Fruit fly (Drosophila melanogaster) whole organism, embryonic: ENCODE results near the gene Gclm.
A peak's percentile ranks its signal among the peaks of the same experiment; 100 is the strongest.

ENCODE experiments used
- CG10431 ChIP-seq: fragments of 200-800 bp; sonication (Bioruptor generic); optimal IDR thresholded peaks from 3 replicates; lab custom pipeline; 2018; ENCODE audit warnings: missing biosample characterization, mild to moderate bottlenecking, missing genetic modification characterization
- CG11504 ChIP-seq: fragments of 200-800 bp; sonication (Bioruptor generic); optimal IDR thresholded peaks from 3 replicates; lab custom pipeline; 2019; ENCODE audit warnings: missing biosample characterization, mild to moderate bottlenecking, missing genetic modification characterization, moderate library complexity
- CG14441 ChIP-seq: fragments of 200-800 bp; sonication (Bioruptor generic); IDR thresholded peaks from 2 replicates; pipeline ENCODE4 v1.3.6; 2022; ENCODE audit warnings: missing biosample characterization, missing genetic modification characterization
- CG14710 ChIP-seq: fragments of 200-800 bp; sonication (Bioruptor generic); optimal IDR thresholded peaks from 3 replicates; lab custom pipeline; 2019; ENCODE audit warnings: missing biosample characterization, mild to moderate bottlenecking, missing genetic modification characterization, moderate library complexity
- CG17186 ChIP-seq: fragments of 200-800 bp; sonication (Bioruptor generic); optimal IDR thresholded peaks from 3 replicates; lab custom pipeline; 2017; ENCODE audit warnings: missing biosample characterization, missing genetic modification reagents, missing genetic modification characterization
- CG17385 ChIP-seq: fragments of 200-800 bp; sonication (Bioruptor generic); optimal IDR thresholded peaks from 3 replicates; lab custom pipeline; 2018; ENCODE audit warnings: missing biosample characterization, mild to moderate bottlenecking, missing genetic modification characterization
- CG18262 ChIP-seq: fragments of 200-800 bp; optimal IDR thresholded peaks from 3 replicates; lab custom pipeline; 2019; ENCODE audit warnings: missing biosample characterization, mild to moderate bottlenecking, missing genetic modification characterization, moderate library complexity
- CG2116 ChIP-seq: fragments of 200-800 bp; sonication (Bioruptor generic); optimal IDR thresholded peaks from 3 replicates; lab custom pipeline; 2018; ENCODE audit warnings: missing biosample characterization, mild to moderate bottlenecking, missing genetic modification characterization
- CG2678 ChIP-seq: fragments of 200-800 bp; sonication (Bioruptor generic); optimal IDR thresholded peaks from 3 replicates; lab custom pipeline; 2019; ENCODE audit warnings: missing biosample characterization, mild to moderate bottlenecking, missing genetic modification characterization, moderate library complexity
- CG2712 ChIP-seq: fragments of 200-800 bp; optimal IDR thresholded peaks from 3 replicates; lab custom pipeline; 2019; ENCODE audit warnings: missing biosample characterization, mild to moderate bottlenecking, missing genetic modification characterization, moderate library complexity
- CG31441 ChIP-seq: fragments of 200-800 bp; sonication (Bioruptor generic); IDR thresholded peaks from 2 replicates; pipeline ENCODE4 v1.3.6; 2022; ENCODE audit warnings: missing biosample characterization, missing genetic modification characterization
- CG3995 ChIP-seq: fragments of 200-800 bp; sonication (Bioruptor generic); optimal IDR thresholded peaks from 3 replicates; lab custom pipeline; 2016; ENCODE audit warnings: missing biosample characterization, missing genetic modification characterization
- CG4730 ChIP-seq: fragments of 200-800 bp; sonication (Bioruptor generic); IDR thresholded peaks from 2 replicates; pipeline ENCODE4 v1.3.6; 2022; ENCODE audit warnings: missing biosample characterization, missing genetic modification characterization
- CG6272 ChIP-seq: fragments of 200-800 bp; sonication (Bioruptor generic); IDR thresholded peaks from 2 replicates; pipeline ENCODE4 v1.3.6; 2022; ENCODE audit warnings: missing biosample characterization, missing genetic modification characterization
- CG6791 ChIP-seq: fragments of 200-800 bp; sonication (Bioruptor generic); IDR thresholded peaks from 3 replicates; pipeline ENCODE4 v1.3.6; 2022; ENCODE audit warnings: missing biosample characterization, missing genetic modification characterization; ENCODE audit not compliant: partially characterized antibody
- CG7839 ChIP-seq: fragments of 200-800 bp; sonication (Bioruptor generic); optimal IDR thresholded peaks from 3 replicates; lab custom pipeline; 2018; ENCODE audit warnings: missing biosample characterization, mild to moderate bottlenecking, missing genetic modification characterization, moderate library complexity
- CG9437 ChIP-seq: fragments of 200-800 bp; sonication (Bioruptor generic); optimal IDR thresholded peaks from 2 replicates; lab custom pipeline; 2018; ENCODE audit warnings: missing biosample characterization, mild to moderate bottlenecking, missing genetic modification characterization
- CG9932 ChIP-seq: fragments of 200-800 bp; sonication (Bioruptor generic); IDR thresholded peaks from 2 replicates; pipeline ENCODE4 v1.3.6; 2022; ENCODE audit warnings: missing biosample characterization, missing genetic modification characterization
- CTCF ChIP-seq: fragments of 200-800 bp; sonication (Bioruptor generic); optimal IDR thresholded peaks from 2 replicates; lab custom pipeline; 2017; ENCODE audit warnings: missing biosample characterization, mild to moderate bottlenecking, missing genetic modification characterization, moderate library complexity
- Dbx ChIP-seq: fragments of 200-800 bp; sonication (Bioruptor generic); IDR thresholded peaks from 3 replicates; pipeline ENCODE4 v1.3.6; 2022; ENCODE audit warnings: missing biosample characterization, missing genetic modification characterization
- Dek ChIP-seq: fragments of 200-800 bp; sonication (Bioruptor generic); optimal IDR thresholded peaks from 3 replicates; lab custom pipeline; 2019; ENCODE audit warnings: missing biosample characterization, mild to moderate bottlenecking, missing genetic modification characterization, moderate library complexity
- Dll ChIP-seq: fragments of 200-800 bp; sonication (Bioruptor generic); IDR thresholded peaks from 4 replicates; pipeline ENCODE4 v1.3.6; 2022; ENCODE audit warnings: missing biosample characterization, missing genetic modification characterization; ENCODE audit not compliant: partially characterized antibody
- Dp ChIP-seq: fragments of 200-800 bp; sonication (Bioruptor generic); optimal IDR thresholded peaks from 2 replicates; lab custom pipeline; 2018; ENCODE audit warnings: missing biosample characterization, mild to moderate bottlenecking, missing genetic modification characterization, moderate library complexity
- Dref ChIP-seq: fragments of 200-800 bp; sonication (Bioruptor generic); IDR thresholded peaks from 2 replicates; pipeline ENCODE4 v1.3.6; 2022; ENCODE audit warnings: missing biosample characterization, missing genetic modification characterization
- Ets65A ChIP-seq: fragments of 200-800 bp; sonication (Bioruptor generic); peaks from one replicate; lab custom pipeline; 2016; ENCODE audit warnings: missing biosample characterization, missing genetic modification characterization
- Ets97D ChIP-seq: fragments of 200-800 bp; sonication (Bioruptor generic); optimal IDR thresholded peaks from 3 replicates; lab custom pipeline; 2016; ENCODE audit warnings: missing biosample characterization, missing genetic modification characterization
- Hand ChIP-seq: fragments of 200-800 bp; sonication (Bioruptor generic); optimal IDR thresholded peaks from 2 replicates; lab custom pipeline; 2017; ENCODE audit warnings: mild to moderate bottlenecking, missing biosample characterization, missing genetic modification reagents, missing genetic modification characterization
- Hr39 ChIP-seq: fragments of >200 bp; optimal IDR thresholded peaks from 2 replicates; lab custom pipeline; 2017
- Kr ChIP-seq: fragments of 200-800 bp; sonication (Bioruptor generic); optimal IDR thresholded peaks from 2 replicates; lab custom pipeline; 2017; ENCODE audit warnings: missing biosample characterization, mild to moderate bottlenecking, missing genetic modification characterization
- MESR4 ChIP-seq: fragments of 200-800 bp; sonication (Bioruptor generic); optimal IDR thresholded peaks from 2 replicates; lab custom pipeline; 2018; ENCODE audit warnings: missing biosample characterization, mild to moderate bottlenecking, missing genetic modification characterization, moderate library complexity
- NK7.1 ChIP-seq: fragments of 200-800 bp; sonication (Bioruptor generic); optimal IDR thresholded peaks from 3 replicates; lab custom pipeline; 2016; ENCODE audit warnings: missing biosample characterization, missing genetic modification characterization
- Sox102F ChIP-seq: fragments of 200-800 bp; sonication (Bioruptor generic); optimal IDR thresholded peaks from 2 replicates; lab custom pipeline; 2018; ENCODE audit warnings: missing biosample characterization, mild to moderate bottlenecking, missing genetic modification characterization, moderate library complexity
- Xbp1 ChIP-seq: fragments of 200-800 bp; sonication (Bioruptor generic); optimal IDR thresholded peaks from 3 replicates; lab custom pipeline; 2016; ENCODE audit warnings: missing biosample characterization, mild to moderate bottlenecking, missing genetic modification characterization
- amos ChIP-seq: fragments of 200-800 bp; sonication (Bioruptor generic); IDR thresholded peaks from 2 replicates; pipeline ENCODE4 v1.3.6; 2022; ENCODE audit warnings: missing biosample characterization, missing genetic modification characterization; ENCODE audit not compliant: partially characterized antibody
- ara ChIP-seq: fragments of 200-800 bp; sonication (Bioruptor generic); IDR thresholded peaks from 2 replicates; pipeline ENCODE4 v1.3.6; 2022; ENCODE audit warnings: missing biosample characterization, missing genetic modification characterization
- bbx ChIP-seq: fragments of 200-800 bp; sonication (Bioruptor generic); IDR thresholded peaks from 2 replicates; pipeline ENCODE4 v1.3.6; 2022; ENCODE audit warnings: missing biosample characterization, missing genetic modification characterization; ENCODE audit not compliant: partially characterized antibody
- chinmo ChIP-seq: fragments of 200-800 bp; sonication (Bioruptor generic); IDR thresholded peaks from 4 replicates; pipeline ENCODE4 v1.3.6; 2022; ENCODE audit warnings: missing biosample characterization, missing genetic modification characterization; ENCODE audit not compliant: partially characterized antibody
- gem ChIP-seq: fragments of 200-800 bp; sonication (Bioruptor generic); optimal IDR thresholded peaks from 2 replicates; lab custom pipeline; 2019; ENCODE audit warnings: missing biosample characterization, mild to moderate bottlenecking, missing genetic modification characterization, moderate library complexity
- gfzf ChIP-seq: fragments of 200-800 bp; sonication (Bioruptor generic); optimal IDR thresholded peaks from 2 replicates; lab custom pipeline; 2016; ENCODE audit warnings: missing biosample characterization, mild to moderate bottlenecking, missing genetic modification characterization, moderate library complexity
- grau ChIP-seq: fragments of 200-800 bp; optimal IDR thresholded peaks from 3 replicates; lab custom pipeline; 2019; ENCODE audit warnings: missing biosample characterization, mild to moderate bottlenecking, missing genetic modification characterization, moderate library complexity
- hbn ChIP-seq: fragments of 200-800 bp; sonication (Bioruptor generic); IDR thresholded peaks from 2 replicates; pipeline ENCODE4 v1.3.6; 2022; ENCODE audit warnings: missing biosample characterization, missing genetic modification characterization; ENCODE audit not compliant: partially characterized antibody
- hkb ChIP-seq, 2 experiments: fragments of 200-800 bp in 1 of 2; fragments of >200 bp in 1 of 2; sonication (Bioruptor generic) in 1 of 2; IDR thresholded peaks in 1 of 2; optimal IDR thresholded peaks in 1 of 2; 2 replicates each; pipeline versions ENCODE4 v1.3.6 to Lab custom; 2017 to 2022; ENCODE audit warnings: missing biosample characterization in 1 of 2, missing genetic modification characterization in 1 of 2
- nmo ChIP-seq: fragments of 200-800 bp; sonication (Bioruptor generic); optimal IDR thresholded peaks from 2 replicates; lab custom pipeline; 2018; ENCODE audit warnings: missing biosample characterization, mild to moderate bottlenecking, missing genetic modification characterization, moderate library complexity
- phol ChIP-seq: fragments of 200-800 bp; sonication (Bioruptor generic); optimal IDR thresholded peaks from 3 replicates; lab custom pipeline; 2018; ENCODE audit warnings: missing biosample characterization, mild to moderate bottlenecking, missing genetic modification characterization, moderate library complexity
- pum ChIP-seq: fragments of 200-800 bp; sonication (Bioruptor generic); optimal IDR thresholded peaks from 2 replicates; lab custom pipeline; 2016; ENCODE audit warnings: missing biosample characterization, missing genetic modification characterization
- stc ChIP-seq: fragments of 200-800 bp; sonication (Bioruptor generic); IDR thresholded peaks from 2 replicates; pipeline ENCODE4 v1.3.6; 2022; ENCODE audit warnings: missing biosample characterization, missing genetic modification characterization
- tup ChIP-seq: fragments of 200-800 bp; sonication (Bioruptor generic); optimal IDR thresholded peaks from 2 replicates; lab custom pipeline; 2016; ENCODE audit warnings: missing biosample characterization, mild to moderate bottlenecking, missing genetic modification characterization, moderate library complexity
- vnd ChIP-seq: fragments of 200-800 bp; sonication (Bioruptor generic); IDR thresholded peaks from 3 replicates; pipeline ENCODE4 v1.3.6; 2022; ENCODE audit warnings: missing biosample characterization, missing genetic modification characterization; ENCODE audit not compliant: partially characterized antibody

Gene Gclm

DNA sequence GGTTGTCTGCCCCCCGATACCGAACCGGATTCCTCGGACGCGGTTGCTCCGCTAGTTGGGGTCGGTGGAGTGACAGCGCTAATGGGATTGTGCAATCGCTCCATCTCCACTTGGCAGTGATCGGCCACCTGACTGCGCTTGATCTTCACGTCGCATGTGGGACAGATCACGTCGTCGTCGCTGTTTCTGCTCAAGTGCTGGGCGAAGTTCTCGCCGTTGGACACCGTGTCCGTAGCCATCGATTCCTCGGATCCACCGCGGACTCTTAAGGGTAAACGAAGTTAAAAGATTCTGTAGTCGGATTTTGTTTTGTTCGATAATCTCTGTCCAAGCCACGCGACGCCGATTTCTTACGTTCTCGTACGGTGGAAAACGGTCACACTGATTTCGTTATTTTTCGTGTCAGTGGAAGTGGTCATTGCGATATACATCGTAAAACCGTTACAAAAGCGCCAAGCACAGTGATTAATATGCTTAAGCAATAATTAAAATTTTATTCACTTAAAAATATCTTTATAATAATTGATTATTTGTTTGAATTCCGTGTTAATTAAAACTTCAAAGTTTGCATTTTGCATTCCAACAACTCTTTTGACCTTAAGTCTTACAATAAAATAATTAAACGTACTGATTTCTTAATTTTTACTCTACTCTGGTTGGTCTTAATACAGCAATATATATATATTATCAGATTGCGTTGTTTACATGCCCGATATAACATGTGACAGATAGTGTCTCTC is 39.9 kb upstream of the Gclm start, which contains the start of gene RNF220 (continued):
- TF ChIP-seq hkb (optimal IDR thresholded peaks at IDR 0.05; lab: Kevin White, UChicago), result no peak
- no peak for TF ChIP-seq hkb (GFP tag; IDR thresholded peaks at IDR 0.05; lab: Robert Waterston, UW)
- peak; percentile 60 for TF ChIP-seq hbn (GFP tag; lab: Robert Waterston, UW)
- peak; percentile 5 for TF ChIP-seq Sox102F
- TF ChIP-seq Kr (GFP tag; lab: Kevin White, UChicago), result no peak
- peak; percentile 12 for TF ChIP-seq CG17385
- peak; percentile 46 for TF ChIP-seq phol (tag; lab: Kevin White, UChicago)
- TF ChIP-seq CG6791, result peak; percentile 81
- TF ChIP-seq ara, result no peak
- TF ChIP-seq MESR4 (GFP tag; lab: Kevin White, UChicago), result peak; percentile 76
- TF ChIP-seq CG9437 (GFP tag; lab: Kevin White, UChicago), result peak; percentile 97
- no peak for TF ChIP-seq stc (GFP tag; lab: Robert Waterston, UW)
- TF ChIP-seq CG9932 (GFP tag; lab: Robert Waterston, UW), result peak; percentile 47
- peak; percentile 77 for TF ChIP-seq Dll
- peak; percentile 45 for TF ChIP-seq nmo
- peak; percentile 58; the same call in 1 of the 2 replicates for TF ChIP-seq CG31441 (GFP tag; lab: Robert Waterston, UW)
- TF ChIP-seq Dref (GFP tag; lab: Robert Waterston, UW), result peak; percentile 59
- peak; percentile 16; the same call in 1 of the 4 replicates for TF ChIP-seq chinmo (GFP tag; lab: Robert Waterston, UW)
- peak; percentile 67 for TF ChIP-seq Ets65A (GFP tag; lab: Kevin White, UChicago)
- no peak for TF ChIP-seq NK7.1 (GFP tag; lab: Kevin White, UChicago)
- no peak for TF ChIP-seq Hr39 (lab: Kevin White, UChicago)
- peak; percentile 40 for TF ChIP-seq Dek (tag; lab: Kevin White, UChicago)
- peak; percentile 24 for TF ChIP-seq Dp (GFP tag; lab: Kevin White, UChicago)
- TF ChIP-seq Hand (GFP tag; lab: Kevin White, UChicago), result no peak
- TF ChIP-seq CG11504 (tag; lab: Kevin White, UChicago), result no peak
- TF ChIP-seq CG18262 (tag; lab: Kevin White, UChicago), result peak; percentile 30
- TF ChIP-seq CTCF (GFP tag; lab: Kevin White, UChicago), result peak; percentile 38
- TF ChIP-seq Xbp1 (GFP tag; lab: Kevin White, UChicago), result peak; percentile 30
- TF ChIP-seq CG3995 (GFP tag; lab: Kevin White, UChicago), result peak; percentile 93
- peak; percentile 11 for TF ChIP-seq vnd (GFP tag; lab: Robert Waterston, UW)
- TF ChIP-seq grau (tag; lab: Kevin White, UChicago), result peak; percentile 33
- peak; percentile 49 for TF ChIP-seq gem (tag; lab: Kevin White, UChicago)
- TF ChIP-seq pum (GFP tag; lab: Kevin White, UChicago), result no peak
- peak; percentile 56 for TF ChIP-seq CG14710 (tag; lab: Kevin White, UChicago)
- TF ChIP-seq amos, result peak; percentile 82
- TF ChIP-seq CG7839 (tag; lab: Kevin White, UChicago), result peak; percentile 39
- TF ChIP-seq bbx (GFP tag; lab: Robert Waterston, UW), result peak; percentile 78
- peak; percentile 73 for TF ChIP-seq gfzf (GFP tag; lab: Kevin White, UChicago)
- TF ChIP-seq CG2712, result peak; percentile 34
- TF ChIP-seq Ets97D (GFP tag; lab: Kevin White, UChicago), result peak; percentile 20
- 0 out of 2 replicates have a peak, but pooled peaks have one; percentile 4 for TF ChIP-seq CG14441 (GFP tag; lab: Robert Waterston, UW)
- TF ChIP-seq Dbx (GFP tag; lab: Robert Waterston, UW), result peak; percentile 20; the same call in 1 of the 3 replicates
- no peak for TF ChIP-seq CG10431 (GFP tag; lab: Kevin White, UChicago)
- TF ChIP-seq CG2678 (tag; lab: Kevin White, UChicago), result peak; percentile 35
- TF ChIP-seq tup, result no peak
- no peak for TF ChIP-seq CG17186 (GFP tag; lab: Kevin White, UChicago)
- no peak for TF ChIP-seq CG4730 (GFP tag; lab: Robert Waterston, UW)
- TF ChIP-seq CG6272 (GFP tag; lab: Robert Waterston, UW), result peak; percentile 24; the same call in 1 of the 2 replicates
- TF ChIP-seq CG2116 (GFP tag; lab: Kevin White, UChicago), result peak; percentile 46
